Worm (Caenorhabditis elegans): ENCODE measurements around the gene F58B4.7.

F58B4.7 gene

ce11 chrV:10953471-10954155, 30.5 kb upstream of the F58B4.7 start (continued):
- no peak for TF ChIP-seq die-1 (tag; optimal IDR thresholded peaks at IDR 0.05)
- TF ChIP-seq zfh-2 (GFP tag; conservative IDR thresholded peaks at IDR 0.05) = no peak
- TF ChIP-seq Y56A3A.18 (GFP tag; IDR thresholded peaks at IDR 0.05) = peak; percentile 75; the same call in 1 of the 2 replicates
- TF ChIP-seq aptf-3 (GFP tag; IDR thresholded peaks at IDR 0.05) = no peak
- no peak for TF ChIP-seq nhr-179 (tag; optimal IDR thresholded peaks at IDR 0.05)
- peak; percentile 70 for TF ChIP-seq ekl-4 (GFP tag; IDR thresholded peaks at IDR 0.05)
- no peak for TF ChIP-seq tlf-1 (GFP tag; optimal IDR thresholded peaks at IDR 0.05)
- no peak for TF ChIP-seq ceh-79 (tag; optimal IDR thresholded peaks at IDR 0.05)
- no peak for TF ChIP-seq cebp-1 (GFP tag; IDR thresholded peaks at IDR 0.05)
- peak; percentile 78 for TF ChIP-seq cebp-1 (tag; optimal IDR thresholded peaks at IDR 0.05)
- no peak for TF ChIP-seq madf-10 (tag; optimal IDR thresholded peaks at IDR 0.05)
- TF ChIP-seq ets-4 (GFP tag; optimal IDR thresholded peaks at IDR 0.05) = no peak
- no peak for TF ChIP-seq Y67H2A.10 (GFP tag; conservative IDR thresholded peaks at IDR 0.05)
- TF ChIP-seq hrde-1 (tag; optimal IDR thresholded peaks at IDR 0.05; ENCODE audit: borderline replicate concordance) = no peak
- no peak for TF ChIP-seq B0019.2 (GFP tag; conservative IDR thresholded peaks at IDR 0.05)
- no peak for TF ChIP-seq lag-1 (GFP tag; IDR thresholded peaks at IDR 0.05)
- TF ChIP-seq xnd-1 (tag; optimal IDR thresholded peaks at IDR 0.05) = no peak
- TF ChIP-seq lin-35 (GFP tag; optimal IDR thresholded peaks at IDR 0.05) = peak in 1 of 3 experiments; percentile 65
- peak; percentile 30 for TF ChIP-seq nhr-90 (tag; optimal IDR thresholded peaks at IDR 0.05)
- TF ChIP-seq akir-1 (GFP tag; optimal IDR thresholded peaks at IDR 0.05) = no peak
- TF ChIP-seq ztf-18 (tag; optimal IDR thresholded peaks at IDR 0.05) = no peak
- no peak for TF ChIP-seq ztf-6 (GFP tag; IDR thresholded peaks at IDR 0.05)
- peak; percentile 21 for TF ChIP-seq F52B5.7 (tag; optimal IDR thresholded peaks at IDR 0.05)
- TF ChIP-seq C06A6.2 (GFP tag; conservative IDR thresholded peaks at IDR 0.05) = no peak; the same call in none of the 2 replicates
- no peak for TF ChIP-seq hmg-1.2 (GFP tag; IDR thresholded peaks at IDR 0.05)
- TF ChIP-seq lin-26 (GFP tag; IDR thresholded peaks at IDR 0.05) = no peak; the same call in 1 of the 2 replicates
- no peak for TF ChIP-seq F39B2.1 (GFP tag; IDR thresholded peaks at IDR 0.05)
- TF ChIP-seq ceh-40 (GFP tag; IDR thresholded peaks at IDR 0.05) = no peak
- no peak for TF ChIP-seq rpc-1 (optimal IDR thresholded peaks at IDR 0.05)
- TF ChIP-seq rpc-1 (tag; optimal IDR thresholded peaks at IDR 0.05) = no peak
- TF ChIP-seq nfyb-1 (GFP tag; IDR thresholded peaks at IDR 0.05) = 0 out of 2 replicates have a peak, but pooled peaks have one; percentile 54
- TF ChIP-seq F37B4.10 (GFP tag; IDR thresholded peaks at IDR 0.05) = no peak
- no peak for TF ChIP-seq madf-8 (GFP tag; conservative IDR thresholded peaks at IDR 0.05)
- no peak for TF ChIP-seq chd-7 (tag; optimal IDR thresholded peaks at IDR 0.05)
- no peak for TF ChIP-seq T26A5.8 (tag; optimal IDR thresholded peaks at IDR 0.05)
- no peak for TF ChIP-seq F57A8.1 (GFP tag; optimal IDR thresholded peaks at IDR 0.05)
- no peak for TF ChIP-seq unc-62 (GFP tag; optimal IDR thresholded peaks at IDR 0.05)
- no peak for TF ChIP-seq sdz-38 (tag; optimal IDR thresholded peaks at IDR 0.05)
- TF ChIP-seq snpc-4 (GFP tag; optimal IDR thresholded peaks at IDR 0.05) = no peak
- TF ChIP-seq snpc-4 (tag; optimal IDR thresholded peaks at IDR 0.05) = no peak
- TF ChIP-seq attf-5 (GFP tag; optimal IDR thresholded peaks at IDR 0.05) = no peak
- TF ChIP-seq ceh-100 (GFP tag; IDR thresholded peaks at IDR 0.05) = no peak
- TF ChIP-seq ztf-22 (GFP tag; optimal IDR thresholded peaks at IDR 0.05) = no peak
- TF ChIP-seq dpff-1 (tag; optimal IDR thresholded peaks at IDR 0.05) = no peak
- TF ChIP-seq F23B12.7 (tag; optimal IDR thresholded peaks at IDR 0.05; ENCODE audit: insufficient read depth) = no peak
- no peak for TF ChIP-seq F49E8.2 (tag; optimal IDR thresholded peaks at IDR 0.05; ENCODE audit: insufficient read depth)
- TF ChIP-seq Y95B8A.8 (GFP tag; IDR thresholded peaks at IDR 0.05) = no peak
- TF ChIP-seq ccch-3 (GFP tag; optimal IDR thresholded peaks at IDR 0.05) = no peak
- TF ChIP-seq madf-6 (GFP tag; IDR thresholded peaks at IDR 0.05) = peak; percentile 28; the same call in 1 of the 2 replicates

Data from whole organism, young adult.